Worm (Caenorhabditis elegans) whole organism, L4 larva: Measurements from ENCODE around the gene Y49F6B.8.

Experiments used
- D1046.2 ChIP-seq: fragments of 200-800 bp; sonication (Bioruptor generic); IDR thresholded peaks from 2 replicates; pipeline ENCODE4 v1.3.6; 2022; ENCODE audit warnings: missing genetic modification characterization, missing compliant biosample characterization
- F10B5.3 ChIP-seq: sonication (generic microtip); optimal IDR thresholded peaks from 2 replicates; lab custom pipeline; 2016; ENCODE audit warnings: mild to moderate bottlenecking, missing genetic modification characterization, missing compliant biosample characterization
- T26A8.4 ChIP-seq: fragments of 200-800 bp; sonication (Bioruptor generic); IDR thresholded peaks from 2 replicates; pipeline ENCODE4 v1.3.6; 2022; ENCODE audit warnings: missing genetic modification characterization, missing compliant biosample characterization
- Y5F2A.4 ChIP-seq: fragments of 200-800 bp; sonication (Bioruptor generic); optimal IDR thresholded peaks from 2 replicates; lab custom pipeline; 2018; ENCODE audit warnings: mild to moderate bottlenecking, missing genetic modification characterization, missing compliant biosample characterization
- aha-1 ChIP-seq: fragments of 150-350 bp; peaks from one replicate; lab custom pipeline; 2014; ENCODE audit warnings: missing biosample characterization, missing genetic modification characterization
- ama-1 ChIP-seq: fragments of 150-350 bp; optimal IDR thresholded peaks from 2 replicates; lab custom pipeline; 2014; ENCODE audit warnings: inconsistent platforms, mixed read lengths
- ceh-20 ChIP-seq: fragments of 200-800 bp; sonication (Bioruptor generic); IDR thresholded peaks from 2 replicates; pipeline ENCODE4 v1.3.6; 2022; ENCODE audit warnings: missing genetic modification reagents, missing genetic modification characterization, missing compliant biosample characterization
- daf-12 ChIP-seq: fragments of 150-350 bp; optimal IDR thresholded peaks from 2 replicates; lab custom pipeline; 2014; ENCODE audit warnings: missing biosample characterization, missing genetic modification reagents, missing genetic modification characterization
- daf-8 ChIP-seq: fragments of 200-800 bp; sonication (Bioruptor generic); IDR thresholded peaks from 2 replicates; pipeline ENCODE4 v1.3.6; 2022; ENCODE audit warnings: missing genetic modification characterization, missing compliant biosample characterization
- dmd-6 ChIP-seq: fragments of 200-800 bp; sonication (Bioruptor generic); IDR thresholded peaks from 2 replicates; pipeline ENCODE4 v1.3.6; 2022; ENCODE audit warnings: missing genetic modification reagents, missing genetic modification characterization, missing compliant biosample characterization
- dve-1 ChIP-seq: sonication (generic microtip); optimal IDR thresholded peaks from 2 replicates; lab custom pipeline; 2017; ENCODE audit warnings: antibody characterized with exemption, mild to moderate bottlenecking, missing genetic modification characterization, missing compliant biosample characterization; ENCODE audit not compliant: insufficient read depth
- egl-27 ChIP-seq: sonication (generic microtip); optimal IDR thresholded peaks from 3 replicates; lab custom pipeline; 2017; ENCODE audit warnings: missing biosample characterization, missing genetic modification reagents, missing genetic modification characterization
- gei-8 ChIP-seq: fragments of 200-800 bp; sonication (Bioruptor generic); optimal IDR thresholded peaks from 2 replicates; lab custom pipeline; 2018; ENCODE audit warnings: mild to moderate bottlenecking, missing genetic modification characterization, missing compliant biosample characterization
- hlh-30 ChIP-seq: sonication (generic microtip); optimal IDR thresholded peaks from 2 replicates; lab custom pipeline; 2017; ENCODE audit warnings: antibody characterized with exemption, mild to moderate bottlenecking, missing genetic modification characterization, missing compliant biosample characterization; ENCODE audit not compliant: insufficient read depth
- hmg-1.1 ChIP-seq: fragments of 200-800 bp; sonication (Bioruptor generic); IDR thresholded peaks from 2 replicates; pipeline ENCODE4 v1.3.6; 2022; ENCODE audit warnings: missing genetic modification reagents, missing genetic modification characterization, missing compliant biosample characterization
- lim-7 ChIP-seq: fragments of 200-800 bp; sonication (Bioruptor generic); IDR thresholded peaks from 2 replicates; pipeline ENCODE4 v1.3.6; 2022; ENCODE audit warnings: missing genetic modification characterization, missing compliant biosample characterization
- lin-1 ChIP-seq: fragments of 200-800 bp; sonication (Bioruptor generic); IDR thresholded peaks from 2 replicates; pipeline ENCODE4 v1.3.6; 2022; ENCODE audit warnings: missing genetic modification reagents, missing genetic modification characterization, missing compliant biosample characterization
- lin-13 ChIP-seq: fragments of 150-350 bp; optimal IDR thresholded peaks from 2 replicates; lab custom pipeline; 2014; ENCODE audit warnings: missing biosample characterization, missing genetic modification reagents, missing genetic modification characterization
- lin-38 ChIP-seq: fragments of 200-800 bp; sonication (Bioruptor generic); IDR thresholded peaks from 2 replicates; pipeline ENCODE4 v1.3.6; 2022; ENCODE audit warnings: missing genetic modification reagents, missing genetic modification characterization, missing compliant biosample characterization
- lsy-2 ChIP-seq, 2 experiments: fragments of 150-350 bp in 1 of 2; sonication (generic microtip) in 1 of 2; optimal IDR thresholded peaks; 2 replicates each; lab custom pipeline; 2014 to 2017; ENCODE audit warnings: missing biosample characterization in 2 of 2, missing genetic modification characterization in 2 of 2
- madf-5 ChIP-seq, 2 experiments: fragments of 200-800 bp; sonication (Bioruptor generic); IDR thresholded peaks; 2 replicates each; pipeline ENCODE4 v1.3.6; 2022; ENCODE audit warnings: missing compliant biosample characterization in 2 of 2, missing genetic modification characterization in 2 of 2
- mdt-29 ChIP-seq: fragments of 200-800 bp; sonication (Bioruptor generic); IDR thresholded peaks from 2 replicates; pipeline ENCODE4 v1.3.6; 2022; ENCODE audit warnings: missing genetic modification reagents, missing genetic modification characterization, missing compliant biosample characterization
- mes-2 ChIP-seq: sonication (generic microtip); optimal IDR thresholded peaks from 2 replicates; lab custom pipeline; 2016; ENCODE audit warnings: missing genotype, mild to moderate bottlenecking, missing genetic modification characterization, missing compliant biosample characterization; ENCODE audit not compliant: poor library complexity, severe bottlenecking
- nhr-10 ChIP-seq: fragments of 150-350 bp; optimal IDR thresholded peaks from 2 replicates; lab custom pipeline; 2014; ENCODE audit warnings: missing biosample characterization, missing genetic modification characterization
- nhr-102 ChIP-seq: sonication (generic microtip); optimal IDR thresholded peaks from 2 replicates; lab custom pipeline; 2016; ENCODE audit warnings: mild to moderate bottlenecking, missing genetic modification characterization, moderate library complexity, missing compliant biosample characterization
- nhr-28 ChIP-seq: fragments of 150-350 bp; optimal IDR thresholded peaks from 2 replicates; lab custom pipeline; 2014; ENCODE audit warnings: missing biosample characterization, missing genetic modification characterization
- nhr-42 ChIP-seq: fragments of 200-800 bp; sonication (Bioruptor generic); IDR thresholded peaks from 2 replicates; pipeline ENCODE4 v1.3.6; 2022; ENCODE audit warnings: missing genetic modification characterization, missing compliant biosample characterization
- nhr-48 ChIP-seq: sonication (generic microtip); optimal IDR thresholded peaks from 2 replicates; lab custom pipeline; 2016; ENCODE audit warnings: mild to moderate bottlenecking, missing genetic modification characterization, missing compliant biosample characterization
- nhr-6 ChIP-seq: fragments of 150-350 bp; optimal IDR thresholded peaks from 2 replicates; lab custom pipeline; 2014; ENCODE audit warnings: missing biosample characterization, missing genetic modification characterization
- pqm-1 ChIP-seq: sonication (generic microtip); optimal IDR thresholded peaks from 2 replicates; lab custom pipeline; 2017; ENCODE audit warnings: missing biosample characterization, missing genetic modification characterization
- rbr-2 ChIP-seq: sonication (generic microtip); optimal IDR thresholded peaks from 2 replicates; lab custom pipeline; 2016; ENCODE audit warnings: missing genotype, missing genetic modification characterization, missing compliant biosample characterization
- sdz-12 ChIP-seq: fragments of 200-800 bp; sonication (Bioruptor generic); optimal IDR thresholded peaks from 2 replicates; lab custom pipeline; 2018; ENCODE audit warnings: mild to moderate bottlenecking, missing genetic modification characterization, missing compliant biosample characterization
- spr-1 ChIP-seq: sonication (generic microtip); optimal IDR thresholded peaks from 2 replicates; lab custom pipeline; 2016; ENCODE audit warnings: mild to moderate bottlenecking, missing genetic modification characterization, missing compliant biosample characterization
- spr-3 ChIP-seq: fragments of 200-800 bp; sonication (Bioruptor generic); optimal IDR thresholded peaks from 2 replicates; lab custom pipeline; 2018; ENCODE audit warnings: mild to moderate bottlenecking, missing genetic modification characterization, missing compliant biosample characterization
- tra-1 ChIP-seq: fragments of 200-800 bp; sonication (Bioruptor generic); IDR thresholded peaks from 2 replicates; pipeline ENCODE4 v1.3.6; 2022; ENCODE audit warnings: missing genetic modification reagents, missing genetic modification characterization, missing compliant biosample characterization
- unc-39 ChIP-seq: sonication (generic microtip); optimal IDR thresholded peaks from 2 replicates; lab custom pipeline; 2017; ENCODE audit warnings: missing biosample characterization, missing genetic modification characterization
- vab-7 ChIP-seq: fragments of 200-800 bp; sonication (Bioruptor generic); IDR thresholded peaks from 2 replicates; pipeline ENCODE4 v1.3.6; 2022; ENCODE audit warnings: missing genetic modification reagents, missing genetic modification characterization, missing compliant biosample characterization
- zfp-2 ChIP-seq: sonication (generic microtip); optimal IDR thresholded peaks from 2 replicates; lab custom pipeline; 2016; ENCODE audit warnings: mild to moderate bottlenecking, missing genetic modification characterization, missing compliant biosample characterization
- zfp-3 ChIP-seq: fragments of 200-800 bp; sonication (Bioruptor generic); conservative IDR thresholded peaks from 2 replicates; pipeline ENCODE4 v1.3.6; 2022; ENCODE audit warnings: missing genetic modification reagents, missing genetic modification characterization, missing compliant biosample characterization
- zip-11 ChIP-seq: fragments of 200-800 bp; sonication (Bioruptor generic); IDR thresholded peaks from 2 replicates; pipeline ENCODE4 v1.3.6; 2022; ENCODE audit warnings: missing genetic modification characterization, missing compliant biosample characterization
- zip-2 ChIP-seq: fragments of 150-350 bp; optimal IDR thresholded peaks from 2 replicates; lab custom pipeline; 2014; ENCODE audit warnings: missing biosample characterization, missing genetic modification characterization
- ztf-11 ChIP-seq: fragments of 150-350 bp; optimal IDR thresholded peaks from 2 replicates; lab custom pipeline; 2014; ENCODE audit warnings: missing biosample characterization, missing genetic modification characterization

Gene Y49F6B.8

DNA sequence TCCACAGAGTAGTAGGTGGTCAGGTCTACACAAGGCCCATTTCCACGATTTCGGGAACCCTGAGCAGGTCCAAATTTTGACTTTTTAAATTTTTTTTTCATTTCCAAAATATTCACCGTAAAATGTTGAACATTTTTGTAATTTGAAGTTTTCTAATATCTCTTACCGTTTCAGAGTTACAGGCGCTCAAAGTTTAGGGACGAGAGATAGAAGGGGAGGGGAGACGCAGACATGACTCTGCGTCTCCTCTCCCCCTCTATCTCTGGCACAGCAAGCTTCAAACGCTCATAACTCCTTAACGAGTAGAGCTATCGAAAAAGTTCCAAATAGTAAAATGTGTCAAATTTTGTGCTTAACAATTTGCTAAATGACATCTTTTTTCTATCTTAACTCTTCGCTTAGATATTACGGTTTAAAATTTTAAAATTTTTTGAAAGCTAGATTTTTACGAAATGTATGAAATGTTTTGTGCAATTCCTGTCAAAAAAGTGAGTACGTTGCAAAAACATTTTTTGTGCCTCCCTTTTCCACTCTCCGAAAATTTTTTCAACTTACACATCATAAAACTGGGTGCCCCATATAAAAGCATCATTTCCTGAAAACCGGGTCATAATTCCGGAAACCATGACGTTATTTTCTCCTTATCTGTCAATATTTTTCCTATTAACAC lies 34.0 kb upstream of the Y49F6B.8 start, which contains the start of the genes Y49F6B.14 and clec-125:
Y49F6B.14 (minus strand) TSS at position 101 of the 670 bp plus-strand sequence.
clec-125 (plus strand) TSS at position 620 of the 670 bp plus-strand sequence.
- TF ChIP-seq zfp-2 = no peak
- TF ChIP-seq mdt-29 = no peak
- TF ChIP-seq ceh-20 = no peak
- TF ChIP-seq nhr-10 (tag; lab: Kevin White, UChicago) = no peak
- no peak for TF ChIP-seq zfp-3 (GFP tag; lab: Robert Waterston, UW)
- no peak for TF ChIP-seq spr-1 (tag; lab: Kevin White, UChicago)
- TF ChIP-seq dmd-6 = no peak
- TF ChIP-seq ama-1 (lab: Kevin White, UChicago) = no peak

DNA sequence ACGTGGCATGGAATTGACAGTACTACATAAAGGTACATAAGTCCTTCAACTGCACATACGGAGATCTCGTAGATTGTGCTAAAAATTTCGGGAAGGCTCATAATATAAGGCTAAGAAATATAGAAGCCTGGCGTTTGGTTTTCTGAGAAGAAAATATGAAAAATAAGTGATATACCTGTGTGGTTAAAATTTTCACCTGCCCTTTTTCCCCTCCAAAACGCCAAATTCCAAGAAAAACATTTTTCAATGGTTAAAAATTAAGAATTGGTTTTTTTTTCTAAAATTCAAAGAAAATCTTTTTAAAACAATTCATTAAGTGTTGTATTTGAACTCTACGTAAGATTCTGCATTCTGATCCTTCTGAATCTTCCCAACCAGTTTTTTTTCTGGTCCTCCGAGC lies 33.1 kb upstream of the Y49F6B.8 start, which contains the start of gene srz-5:
srz-5 (minus strand) TSS at position 101 of the 400 bp plus-strand sequence.
- TF ChIP-seq ama-1 (lab: Kevin White, UChicago) (no peak), T26A8.4 (GFP tag; lab: Robert Waterston, UW) (no peak), mes-2 (tag; lab: Kevin White, UChicago) (no peak), unc-39 (tag; lab: Kevin White, UChicago) (no peak), nhr-102 (tag; lab: Kevin White, UChicago) (no peak), vab-7 (GFP tag; lab: Robert Waterston, UW) (no peak), hlh-30 (tag; lab: Kevin White, UChicago) (no peak), nhr-6 (no peak), zip-2 (no peak), D1046.2 (GFP tag; lab: Robert Waterston, UW) (no peak), daf-12 (tag; lab: Kevin White, UChicago) (no peak), dve-1 (tag; lab: Kevin White, UChicago) (no peak), egl-27 (no peak), rbr-2 (tag; lab: Kevin White, UChicago) (no peak), lin-13 (no peak), sdz-12 (GFP tag; lab: Kevin White, UChicago) (no peak), nhr-42 (GFP tag; lab: Robert Waterston, UW) (no peak), nhr-28 (tag; lab: Kevin White, UChicago) (no peak), madf-5 (GFP tag; IDR thresholded peaks at IDR 0.05; lab: Robert Waterston, UW) (no peak), pqm-1 (tag; lab: Kevin White, UChicago) (no peak)

DNA sequence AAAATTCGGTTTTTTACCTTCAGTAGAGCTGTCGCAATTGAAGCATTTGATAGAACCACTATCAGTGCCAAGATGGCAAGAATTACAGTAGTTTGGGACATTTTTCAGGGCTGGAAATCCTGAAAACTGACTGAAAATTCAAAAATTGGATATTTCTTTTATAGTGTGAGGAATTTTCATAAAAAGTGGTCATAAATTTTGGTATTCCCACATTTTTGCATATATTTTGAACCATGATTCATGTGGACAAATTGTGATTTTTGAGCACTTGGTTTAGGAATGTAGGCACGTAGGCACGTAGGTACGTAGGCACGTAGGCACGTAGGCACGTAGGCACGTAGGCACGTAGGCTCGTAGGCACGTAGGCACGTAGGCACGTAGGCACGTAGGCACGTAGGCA lies 30.8 kb upstream of the Y49F6B.8 start, which contains the start of gene Y49F6B.19:
Y49F6B.19 (minus strand) TSS at position 101 of the 400 bp plus-strand sequence.
- TF ChIP-seq spr-3 (GFP tag; lab: Kevin White, UChicago) = no peak
- TF ChIP-seq tra-1 (GFP tag; lab: Robert Waterston, UW) = 0 out of 2 replicates have a peak, but pooled peaks have one; percentile 19
- TF ChIP-seq, all 104 proteins: peak for 1

DNA sequence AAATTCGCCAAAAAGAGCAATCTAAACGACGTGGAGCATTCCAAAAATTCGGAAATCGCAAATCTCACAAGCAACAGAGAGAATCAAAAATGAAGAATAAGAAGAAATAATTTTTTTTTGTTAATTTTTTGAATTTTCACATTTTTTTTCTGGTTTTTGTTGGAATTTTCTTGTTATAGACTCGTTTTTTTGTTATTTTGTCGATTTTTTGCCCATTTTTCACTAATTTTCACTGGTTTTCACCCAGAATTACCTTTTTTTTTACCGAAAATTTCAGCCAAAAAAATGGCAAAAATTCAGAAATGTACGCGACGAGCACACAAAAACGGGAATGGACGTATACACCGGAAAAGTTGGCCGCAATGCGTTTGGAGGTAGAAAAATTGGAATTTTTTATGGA lies 23.2 kb upstream of the Y49F6B.8 start, which contains the start of gene cyh-1:
cyh-1 (plus strand) TSS at position 301 of the 400 bp plus-strand sequence.
- no peak for TF ChIP-seq T26A8.4 (GFP tag; lab: Robert Waterston, UW)
- 0 out of 2 replicates have a peak, but pooled peaks have one; percentile 15 for TF ChIP-seq lin-38 (GFP tag; lab: Robert Waterston, UW)
- TF ChIP-seq, all 104 proteins: peak for 1

DNA sequence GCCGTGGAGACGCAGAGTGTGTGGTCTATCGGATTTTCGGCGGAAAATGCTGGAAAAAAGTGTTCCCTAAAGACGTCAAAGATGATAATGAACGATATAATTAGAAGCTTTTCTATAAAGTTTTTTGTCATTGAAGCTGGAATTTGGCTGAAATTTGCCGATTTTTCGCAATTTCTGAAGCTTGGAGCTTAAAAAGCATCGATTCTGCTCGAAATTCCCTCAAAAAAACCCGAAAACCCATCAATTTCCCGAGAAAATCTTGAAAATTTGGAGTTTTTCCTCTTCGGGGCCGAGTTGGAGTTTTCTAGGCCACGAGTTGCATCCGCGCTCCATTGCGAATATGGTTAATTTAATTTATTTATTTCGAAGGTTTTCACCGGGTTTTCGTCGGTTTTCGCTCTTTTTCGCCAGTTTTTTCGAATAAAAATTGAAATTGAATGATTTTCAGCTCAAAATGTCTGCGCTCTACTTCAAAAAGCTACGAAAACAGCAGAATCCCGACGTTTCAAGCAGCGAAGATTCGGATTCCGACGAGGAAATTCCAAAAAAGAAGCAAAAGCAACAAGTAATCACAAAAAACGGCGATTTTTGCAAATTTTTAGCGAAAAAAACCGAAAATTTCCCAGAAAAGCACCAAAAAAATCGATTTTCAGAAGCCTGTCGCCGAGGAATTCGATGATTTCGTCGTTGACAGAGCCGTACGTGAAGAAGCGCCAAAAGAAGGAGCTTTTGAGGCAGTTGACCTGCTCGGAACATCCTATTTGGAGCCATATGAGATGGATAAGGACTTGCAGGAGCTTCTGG lies 21.2 kb upstream of the Y49F6B.8 start, which contains the start of the genes col-71 and Y49F6B.2:
col-71 (minus strand) TSS at position 51 of the 804 bp plus-strand sequence.
Y49F6B.2 (plus strand) TSS at position 449 of the 804 bp plus-strand sequence.
- peak in 1 of 2 experiments; percentile 85 for TF ChIP-seq lsy-2 (tag; optimal IDR thresholded peaks at IDR 0.05; lab: Kevin White, UChicago)
- no peak for TF ChIP-seq ztf-11 (tag; lab: Kevin White, UChicago)
- TF ChIP-seq aha-1 (tag; lab: Kevin White, UChicago) = no peak
- no peak for TF ChIP-seq Y5F2A.4 (GFP tag; lab: Kevin White, UChicago)
- TF ChIP-seq daf-8 (GFP tag; lab: Robert Waterston, UW) = no peak
- TF ChIP-seq zip-11 (GFP tag; lab: Robert Waterston, UW) = no peak
- TF ChIP-seq dmd-6 = peak; percentile 45
- TF ChIP-seq lin-1 (GFP tag; lab: Robert Waterston, UW) = no peak
- no peak for TF ChIP-seq lim-7 (GFP tag; lab: Robert Waterston, UW)
- TF ChIP-seq lin-38 (GFP tag; lab: Robert Waterston, UW) = peak; percentile 98
- TF ChIP-seq F10B5.3 (tag; lab: Kevin White, UChicago) = no peak
- TF ChIP-seq hmg-1.1 (GFP tag; lab: Robert Waterston, UW) = 0 out of 2 replicates have a peak, but pooled peaks have one; percentile 36
- TF ChIP-seq nhr-48 (tag; lab: Kevin White, UChicago) = no peak
- no peak for TF ChIP-seq gei-8 (GFP tag; lab: Kevin White, UChicago)
